Worm (Caenorhabditis elegans): ENCODE measurements around the gene Y57G11C.23.

Y57G11C.23 gene

ce11 chrIV:14877657-14878056, 16.1 kb upstream of the Y57G11C.23 start:
- TF ChIP-seq mel-28 (tag; optimal IDR thresholded peaks at IDR 0.05; ENCODE audit: borderline replicate concordance) (no peak), madf-6 (GFP tag; IDR thresholded peaks at IDR 0.05) (no peak), C17E4.6 (GFP tag; IDR thresholded peaks at IDR 0.05) (no peak), hlh-12 (tag; optimal IDR thresholded peaks at IDR 0.05) (no peak), D2030.7 (GFP tag; IDR thresholded peaks at IDR 0.05) (no peak), cebp-1 (GFP tag; IDR thresholded peaks at IDR 0.05) (no peak), cebp-1 (tag; optimal IDR thresholded peaks at IDR 0.05) (no peak), sdz-38 (tag; optimal IDR thresholded peaks at IDR 0.05) (no peak), bed-1 (GFP tag; IDR thresholded peaks at IDR 0.05) (no peak), let-607 (tag; optimal IDR thresholded peaks at IDR 0.05) (no peak), hlh-26 (GFP tag; conservative IDR thresholded peaks at IDR 0.05) (no peak), cebp-2 (GFP tag; IDR thresholded peaks at IDR 0.05) (no peak), unc-130 (GFP tag; optimal IDR thresholded peaks at IDR 0.05) (no peak), rec-8 (tag; optimal IDR thresholded peaks at IDR 0.05) (no peak)

- TF ChIP-seq tlf-1 (GFP tag; optimal IDR thresholded peaks at IDR 0.05) (no peak), let-607 (tag; optimal IDR thresholded peaks at IDR 0.05) (no peak), ztf-3 (GFP tag; optimal IDR thresholded peaks at IDR 0.05) (no peak), bed-1 (GFP tag; IDR thresholded peaks at IDR 0.05) (no peak), K11D2.4 (GFP tag; IDR thresholded peaks at IDR 0.05) (no peak), rpc-1 (optimal IDR thresholded peaks at IDR 0.05) (peak; percentile 16), rpc-1 (tag; optimal IDR thresholded peaks at IDR 0.05) (peak; percentile 58), snpc-4 (GFP tag; optimal IDR thresholded peaks at IDR 0.05) (peak; percentile 72), snpc-4 (tag; optimal IDR thresholded peaks at IDR 0.05) (peak in 3 of 4 experiments; percentile 85 to 92 (median 86)), tbp1 (GFP tag; optimal IDR thresholded peaks at IDR 0.05) (peak; percentile 23), attf-6 (GFP tag; IDR thresholded peaks at IDR 0.05) (peak; percentile 90)
These were observed 15.0 kb upstream of the Y57G11C.23 start for ce11 chrIV:14876632-14877031.

- TF ChIP-seq atf-7 (tag; optimal IDR thresholded peaks at IDR 0.05) (peak; percentile 22), rpc-1 (optimal IDR thresholded peaks at IDR 0.05) (peak; percentile 58), rpc-1 (tag; optimal IDR thresholded peaks at IDR 0.05) (peak; percentile 81), sea-2 (GFP tag; IDR thresholded peaks at IDR 0.05) (no peak), ztf-26 (tag; optimal IDR thresholded peaks at IDR 0.05) (no peak), ztf-18 (tag; optimal IDR thresholded peaks at IDR 0.05) (peak; percentile 66), aptf-3 (GFP tag; IDR thresholded peaks at IDR 0.05) (no peak), gei-17 (GFP tag; optimal IDR thresholded peaks at IDR 0.05) (no peak), lir-1 (GFP tag; conservative IDR thresholded peaks at IDR 0.05) (no peak), ama-1 (optimal IDR thresholded peaks at IDR 0.05) (no peak), ama-1 (GFP tag; optimal IDR thresholded peaks at IDR 0.05) (no peak), tbp1 (GFP tag; optimal IDR thresholded peaks at IDR 0.05) (peak; percentile 89), lin-40 (tag; optimal IDR thresholded peaks at IDR 0.05) (peak; percentile 31), lag-1 (GFP tag; IDR thresholded peaks at IDR 0.05) (no peak), sptf-2 (GFP tag; optimal IDR thresholded peaks at IDR 0.05) (no peak), B0336.3 (GFP tag; IDR thresholded peaks at IDR 0.05) (peak; percentile 31; the same call in 1 of the 2 replicates), ceh-27 (GFP tag; optimal IDR thresholded peaks at IDR 0.05) (no peak), nhr-80 (tag; optimal IDR thresholded peaks at IDR 0.05) (peak; percentile 88), F10E7.11 (tag; optimal IDR thresholded peaks at IDR 0.05) (no peak), nhr-179 (tag; optimal IDR thresholded peaks at IDR 0.05) (no peak), snpc-1.3 (tag; optimal IDR thresholded peaks at IDR 0.05; ENCODE audit: insufficient read depth) (peak; percentile 88), nhr-27 (tag; optimal IDR thresholded peaks at IDR 0.05) (no peak), nhr-90 (tag; optimal IDR thresholded peaks at IDR 0.05) (peak; percentile 9), lin-35 (GFP tag; optimal IDR thresholded peaks at IDR 0.05) (no peak), F39B2.1 (GFP tag; IDR thresholded peaks at IDR 0.05) (no peak), hmg-1.2 (GFP tag; IDR thresholded peaks at IDR 0.05) (peak; percentile 36; the same call in 1 of the 2 replicates), unc-130 (GFP tag; optimal IDR thresholded peaks at IDR 0.05) (no peak), him-1 (tag; optimal IDR thresholded peaks at IDR 0.05) (no peak)
These were observed 13.5 kb upstream of the Y57G11C.23 start for ce11 chrIV:14874926-14875570.
